Worm (Caenorhabditis elegans) whole organism, early embryonic: ENCODE data around the gene C06C6.7.

Experiments
- B0310.2 ChIP-seq: sonication (generic microtip); optimal IDR thresholded peaks from 2 replicates; lab custom pipeline; 2016; ENCODE audit warnings: mild to moderate bottlenecking, missing genetic modification characterization, missing compliant biosample characterization
- F13C5.2 ChIP-seq: sonication (generic microtip); optimal IDR thresholded peaks from 2 replicates; lab custom pipeline; 2017; ENCODE audit warnings: mild to moderate bottlenecking, missing genetic modification characterization, inconsistent platforms, missing compliant biosample characterization
- ama-1 ChIP-seq: fragments of 150-350 bp; optimal IDR thresholded peaks from 2 replicates; lab custom pipeline; 2014
- ceh-13 ChIP-seq: fragments of 200-800 bp; sonication (Bioruptor generic); optimal IDR thresholded peaks from 2 replicates; lab custom pipeline; 2018; ENCODE audit warnings: mild to moderate bottlenecking, missing genetic modification characterization, missing compliant biosample characterization
- ets-7 ChIP-seq: sonication (generic microtip); optimal IDR thresholded peaks from 2 replicates; lab custom pipeline; 2016; ENCODE audit warnings: missing genotype, missing genetic modification characterization, missing compliant biosample characterization
- flt-1 ChIP-seq: fragments of 200-800 bp; sonication (Bioruptor generic); IDR thresholded peaks from 2 replicates; pipeline ENCODE4 v1.3.6; 2022; ENCODE audit warnings: missing genetic modification characterization, missing compliant biosample characterization
- hmbx-1 ChIP-seq: sonication (generic microtip); optimal IDR thresholded peaks from 2 replicates; lab custom pipeline; 2016; ENCODE audit warnings: mild to moderate bottlenecking, missing genetic modification characterization, missing compliant biosample characterization
- hmg-4 ChIP-seq: fragments of 200-800 bp; sonication (Bioruptor generic); optimal IDR thresholded peaks from 2 replicates; lab custom pipeline; 2018; ENCODE audit warnings: mild to moderate bottlenecking, missing genetic modification characterization, missing compliant biosample characterization
- hnd-1 ChIP-seq: sonication (generic microtip); optimal IDR thresholded peaks from 2 replicates; lab custom pipeline; 2016; ENCODE audit warnings: missing genetic modification characterization, missing compliant biosample characterization
- pes-1 ChIP-seq: fragments of 200-800 bp; sonication (Bioruptor generic); IDR thresholded peaks from 2 replicates; pipeline ENCODE4 v1.3.6; 2022; ENCODE audit warnings: missing genetic modification reagents, missing genetic modification characterization, missing compliant biosample characterization
- scrt-1 ChIP-seq: fragments of 200-800 bp; sonication (Bioruptor generic); IDR thresholded peaks from 2 replicates; pipeline ENCODE4 v1.3.6; 2022; ENCODE audit warnings: missing genetic modification characterization, missing compliant biosample characterization
- sea-1 ChIP-seq: fragments of 200-800 bp; sonication (Bioruptor generic); conservative IDR thresholded peaks from 2 replicates; pipeline ENCODE4 v1.3.6; 2022; ENCODE audit warnings: missing genetic modification characterization, missing compliant biosample characterization
- tbx-37 ChIP-seq: fragments of 200-800 bp; sonication (Bioruptor generic); conservative IDR thresholded peaks from 2 replicates; pipeline ENCODE4 v1.3.6; 2022; ENCODE audit warnings: missing genetic modification reagents, missing genetic modification characterization, missing compliant biosample characterization
- tra-4 ChIP-seq: sonication (generic microtip); optimal IDR thresholded peaks from 2 replicates; lab custom pipeline; 2017; ENCODE audit warnings: missing genetic modification characterization, missing compliant biosample characterization

ce11 chrV:16031571-16031970 lies 39.6 kb downstream of the C06C6.7 start, which contains the start of gene T10C6.7:
- TF ChIP-seq ama-1 (no peak), hmg-4 (GFP tag; lab: Kevin White, UChicago) (no peak), pes-1 (GFP tag; lab: Robert Waterston, UW) (no peak), ets-7 (tag; lab: Kevin White, UChicago) (no peak), B0310.2 (no peak), scrt-1 (no peak), hnd-1 (tag; lab: Kevin White, UChicago) (no peak), flt-1 (GFP tag; lab: Robert Waterston, UW) (no peak), tbx-37 (GFP tag; lab: Robert Waterston, UW) (no peak), ceh-13 (no peak), sea-1 (no peak), hmbx-1 (tag; lab: Kevin White, UChicago) (no peak), tra-4 (tag; lab: Kevin White, UChicago) (no peak), F13C5.2 (tag; lab: Kevin White, UChicago) (no peak)
